Fruit fly (Drosophila melanogaster): ENCODE results near the gene CG18765.

Gene CG18765

DNA sequence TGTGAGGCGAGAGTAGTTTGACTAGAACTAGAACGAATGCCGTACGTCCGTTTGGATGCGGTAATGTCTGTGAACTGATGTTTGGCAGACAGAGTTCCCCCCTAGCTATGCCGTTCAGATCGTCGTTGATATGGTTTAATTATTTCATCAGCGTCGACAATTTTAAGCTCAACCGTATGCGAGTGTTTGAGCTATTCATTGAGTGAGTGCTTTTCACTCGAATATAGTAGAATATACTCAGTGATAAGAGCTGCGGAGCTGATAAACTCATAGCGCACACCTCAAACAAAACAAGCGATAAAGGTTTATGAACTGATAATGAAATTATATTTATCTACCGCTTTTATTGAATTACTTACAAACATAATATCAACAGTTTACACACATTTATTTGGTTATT, 3.5 kb downstream of the CG18765 start, which contains the start of gene CG6834:
Gene CG6834 (minus strand): TSS at position 79 of the 400 bp plus-strand sequence.
- TF ChIP-seq psq (optimal IDR thresholded peaks at IDR 0.05) (no peak), EcR (GFP tag; optimal IDR thresholded peaks at IDR 0.05) (no peak), usp (GFP tag; optimal IDR thresholded peaks at IDR 0.05) (no peak), pan (optimal IDR thresholded peaks at IDR 0.05) (no peak), Dll (optimal IDR thresholded peaks at IDR 0.05) (no peak), CG8478 (optimal IDR thresholded peaks at IDR 0.05) (no peak)

DNA sequence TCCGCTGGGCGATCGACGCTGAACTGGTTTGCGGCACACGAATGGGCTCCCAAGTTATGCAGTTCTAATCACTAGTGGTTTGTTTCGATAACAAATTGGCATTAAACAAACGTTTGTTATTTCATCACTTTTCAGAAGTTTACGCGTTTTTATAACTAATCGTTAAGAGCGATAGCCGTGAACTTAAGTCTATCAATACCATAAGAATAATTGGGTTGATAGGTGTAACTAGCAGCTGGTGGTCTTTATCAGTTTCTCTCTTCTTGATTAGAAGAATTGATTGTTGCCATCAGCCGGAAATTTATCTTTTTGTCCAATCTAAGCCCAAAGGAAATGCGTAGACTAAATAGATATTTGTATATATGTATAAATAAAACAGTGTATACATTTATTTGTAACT, 7.3 kb downstream of the CG18765 start, which contains the start of gene CG6830:
Gene CG6830 (minus strand): TSS at position 27 of the 400 bp plus-strand sequence.
- TF ChIP-seq EcR (GFP tag; optimal IDR thresholded peaks at IDR 0.05) (no peak), CG8478 (optimal IDR thresholded peaks at IDR 0.05) (no peak), psq (optimal IDR thresholded peaks at IDR 0.05) (no peak), Dll (optimal IDR thresholded peaks at IDR 0.05) (no peak), usp (GFP tag; optimal IDR thresholded peaks at IDR 0.05) (no peak)

- TF ChIP-seq CG8478 (optimal IDR thresholded peaks at IDR 0.05), result no peak
- no peak for TF ChIP-seq EcR (GFP tag; optimal IDR thresholded peaks at IDR 0.05)
- TF ChIP-seq pan (optimal IDR thresholded peaks at IDR 0.05), result no peak
- no peak for TF ChIP-seq psq (optimal IDR thresholded peaks at IDR 0.05)
- no peak for TF ChIP-seq Dll (optimal IDR thresholded peaks at IDR 0.05)
- no peak for TF ChIP-seq usp (GFP tag; optimal IDR thresholded peaks at IDR 0.05)
Measured at dm6 chr3R:11683675-11684074, 7.9 kb downstream of the CG18765 start.

dm6 chr3R:11679513-11679912, 12.1 kb downstream of the CG18765 start, which contains the start of the genes Taf12 and Ho:
Taf12 (minus strand) TSS chr3R:11679690.
Ho (plus strand) TSS chr3R:11679743.
- TF ChIP-seq pan (optimal IDR thresholded peaks at IDR 0.05) (no peak), usp (GFP tag; optimal IDR thresholded peaks at IDR 0.05) (no peak), EcR (GFP tag; optimal IDR thresholded peaks at IDR 0.05) (no peak)

- TF ChIP-seq CG8478 (optimal IDR thresholded peaks at IDR 0.05), result no peak
- TF ChIP-seq pan (optimal IDR thresholded peaks at IDR 0.05), result no peak
- no peak for TF ChIP-seq psq (optimal IDR thresholded peaks at IDR 0.05)
- no peak for TF ChIP-seq Dll (optimal IDR thresholded peaks at IDR 0.05)
- no peak for TF ChIP-seq usp (GFP tag; optimal IDR thresholded peaks at IDR 0.05)
- TF ChIP-seq EcR (GFP tag; optimal IDR thresholded peaks at IDR 0.05), result no peak
Measured at dm6 chr3R:11678016-11678415, 13.6 kb downstream of the CG18765 start, which contains the start of gene CG18476. CG18476 (minus strand) TSS chr3R:11678116.

dm6 chr3R:11673955-11674663, 17.5 kb downstream of the CG18765 start, which contains the start of gene CG14715:
CG14715 (plus strand) TSS chr3R:11674221.
- TF ChIP-seq EcR (GFP tag; optimal IDR thresholded peaks at IDR 0.05) (no peak), pan (optimal IDR thresholded peaks at IDR 0.05) (no peak), CG8478 (optimal IDR thresholded peaks at IDR 0.05) (no peak), psq (optimal IDR thresholded peaks at IDR 0.05) (no peak), Dll (optimal IDR thresholded peaks at IDR 0.05) (no peak), usp (GFP tag; optimal IDR thresholded peaks at IDR 0.05) (no peak)

DNA sequence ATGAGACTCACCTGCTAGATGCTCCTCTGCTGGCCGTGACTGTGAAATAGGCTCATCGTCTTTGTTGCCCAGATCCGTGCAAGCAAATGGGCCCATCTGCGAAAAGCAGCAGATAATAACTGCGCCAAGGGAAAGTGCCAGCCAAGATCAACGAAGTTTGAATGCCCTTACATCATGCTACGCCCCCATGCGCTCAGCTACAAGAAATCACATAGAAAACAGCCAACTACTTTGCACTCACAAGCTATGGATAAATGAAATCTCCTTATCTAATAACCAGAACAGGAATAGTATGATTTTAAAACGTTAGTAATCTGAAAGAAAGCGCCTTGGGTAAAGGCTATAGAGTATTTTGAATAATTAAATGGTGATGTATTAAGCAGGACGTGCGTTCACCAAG, 19.8 kb downstream of the CG18765 start:
- no peak for TF ChIP-seq CG8478 (optimal IDR thresholded peaks at IDR 0.05)

dm6 chr3R:11670888-11671287, 20.7 kb downstream of the CG18765 start:
- TF ChIP-seq psq (optimal IDR thresholded peaks at IDR 0.05) (no peak), Dll (optimal IDR thresholded peaks at IDR 0.05) (no peak), pan (optimal IDR thresholded peaks at IDR 0.05) (no peak), CG8478 (optimal IDR thresholded peaks at IDR 0.05) (no peak), EcR (GFP tag; optimal IDR thresholded peaks at IDR 0.05) (no peak), usp (GFP tag; optimal IDR thresholded peaks at IDR 0.05) (no peak)

- TF ChIP-seq psq (optimal IDR thresholded peaks at IDR 0.05), result no peak
- no peak for TF ChIP-seq CG8478 (optimal IDR thresholded peaks at IDR 0.05)
- no peak for TF ChIP-seq Dll (optimal IDR thresholded peaks at IDR 0.05)
- TF ChIP-seq pan (optimal IDR thresholded peaks at IDR 0.05), result no peak
- no peak for TF ChIP-seq EcR (GFP tag; optimal IDR thresholded peaks at IDR 0.05)
- no peak for TF ChIP-seq usp (GFP tag; optimal IDR thresholded peaks at IDR 0.05)
Measured at dm6 chr3R:11669954-11670347, 21.6 kb downstream of the CG18765 start.

dm6 chr3R:11669017-11669953, 22.3 kb downstream of the CG18765 start:
- TF ChIP-seq usp (GFP tag; optimal IDR thresholded peaks at IDR 0.05) (no peak), psq (optimal IDR thresholded peaks at IDR 0.05) (no peak), Dll (optimal IDR thresholded peaks at IDR 0.05) (no peak), EcR (GFP tag; optimal IDR thresholded peaks at IDR 0.05) (no peak), CG8478 (optimal IDR thresholded peaks at IDR 0.05) (no peak), pan (optimal IDR thresholded peaks at IDR 0.05) (no peak)

- TF ChIP-seq usp (GFP tag; optimal IDR thresholded peaks at IDR 0.05) (no peak), CG8478 (optimal IDR thresholded peaks at IDR 0.05) (no peak), EcR (GFP tag; optimal IDR thresholded peaks at IDR 0.05) (no peak), psq (optimal IDR thresholded peaks at IDR 0.05) (no peak), pan (optimal IDR thresholded peaks at IDR 0.05) (no peak), Dll (optimal IDR thresholded peaks at IDR 0.05) (no peak)
Measured at dm6 chr3R:11665925-11666687, 25.5 kb downstream of the CG18765 start.

All from whole organism.